Worm (Caenorhabditis elegans) whole organism, midembryonic: ENCODE results near the gene mtm-5.

Experiments
- T22C8.4 ChIP-seq: fragments of 200-800 bp; sonication (Bioruptor generic); IDR thresholded peaks from 2 replicates; pipeline ENCODE4 v1.3.6; 2022; ENCODE audit warnings: missing genetic modification characterization, missing compliant biosample characterization
- cog-1 ChIP-seq: sonication (generic microtip); optimal IDR thresholded peaks from 2 replicates; lab custom pipeline; 2016; ENCODE audit warnings: missing genetic modification characterization, missing compliant biosample characterization
- flt-1 ChIP-seq: fragments of 200-800 bp; sonication (Bioruptor generic); IDR thresholded peaks from 2 replicates; pipeline ENCODE4 v1.3.6; 2022; ENCODE audit warnings: missing genetic modification characterization, missing compliant biosample characterization
- klf-2 ChIP-seq: fragments of 200-800 bp; sonication (Bioruptor generic); conservative IDR thresholded peaks from 2 replicates; pipeline ENCODE4 v1.3.6; 2022; ENCODE audit warnings: missing genetic modification reagents, missing genetic modification characterization, missing compliant biosample characterization
- med-1 ChIP-seq: sonication (generic microtip); optimal IDR thresholded peaks from 2 replicates; lab custom pipeline; 2017; ENCODE audit warnings: missing genetic modification characterization, mild to moderate bottlenecking, missing compliant biosample characterization, antibody characterized with exemption, missing genetic modification reagents; ENCODE audit not compliant: insufficient read depth
- ref-1 ChIP-seq: fragments of 200-800 bp; sonication (Bioruptor generic); conservative IDR thresholded peaks from 2 replicates; pipeline ENCODE4 v1.3.6; 2022; ENCODE audit warnings: missing genetic modification reagents, missing genetic modification characterization, missing compliant biosample characterization
- tab-1 ChIP-seq: fragments of 200-800 bp; sonication (Bioruptor generic); IDR thresholded peaks from 2 replicates; pipeline ENCODE4 v1.3.6; 2022; ENCODE audit warnings: missing genetic modification characterization, missing compliant biosample characterization
- ztf-23 ChIP-seq: fragments of 200-800 bp; sonication (Bioruptor generic); IDR thresholded peaks from 2 replicates; pipeline ENCODE4 v1.3.6; 2022; ENCODE audit warnings: missing genetic modification reagents, missing genetic modification characterization, missing compliant biosample characterization
- ztf-29 ChIP-seq: fragments of 200-800 bp; sonication (Bioruptor generic); IDR thresholded peaks from 2 replicates; pipeline ENCODE4 v1.3.6; 2022; ENCODE audit warnings: missing genetic modification reagents, missing genetic modification characterization, missing compliant biosample characterization

- TF ChIP-seq flt-1 (GFP tag; lab: Robert Waterston, UW) (no peak), ztf-29 (GFP tag; lab: Robert Waterston, UW) (no peak), cog-1 (tag; lab: Kevin White, UChicago) (no peak), ztf-23 (GFP tag; lab: Robert Waterston, UW) (no peak), tab-1 (no peak), ref-1 (GFP tag; lab: Robert Waterston, UW) (no peak), med-1 (GFP tag; lab: Kevin White, UChicago) (no peak), T22C8.4 (GFP tag; lab: Robert Waterston, UW) (no peak), klf-2 (GFP tag; lab: Robert Waterston, UW) (no peak)
These were observed 40.3 kb downstream of the mtm-5 start for ce11 chrX:5202923-5203322.
